Fruit fly (Drosophila melanogaster) whole organism, embryonic: ENCODE measurements around the gene Bruce.

Source experiments
- BEAF-32 ChIP-seq: fragments of 200-800 bp; sonication (Bioruptor generic); optimal IDR thresholded peaks from 3 replicates; lab custom pipeline; 2017; ENCODE audit warnings: missing biosample characterization, missing genetic modification characterization, mild to moderate bottlenecking, moderate library complexity, missing genetic modification reagents
- CG10321 ChIP-seq: fragments of 200-800 bp; sonication (Bioruptor generic); IDR thresholded peaks from 2 replicates; pipeline ENCODE4 v1.3.6; 2022; ENCODE audit warnings: missing biosample characterization, missing genetic modification characterization
- CG10565 ChIP-seq: fragments of 200-800 bp; sonication (Bioruptor generic); optimal IDR thresholded peaks from 3 replicates; lab custom pipeline; 2016; ENCODE audit warnings: missing biosample characterization, mild to moderate bottlenecking, missing genetic modification characterization
- CG12236 ChIP-seq: fragments of 200-800 bp; sonication (Bioruptor generic); optimal IDR thresholded peaks from 2 replicates; lab custom pipeline; 2016; ENCODE audit warnings: missing biosample characterization, missing genetic modification characterization
- CG12659 ChIP-seq: fragments of 200-800 bp; sonication (Bioruptor generic); optimal IDR thresholded peaks from 3 replicates; lab custom pipeline; 2017; ENCODE audit warnings: mild to moderate bottlenecking, missing biosample characterization, missing genetic modification reagents, missing genetic modification characterization
- CG14667 ChIP-seq: fragments of 200-800 bp; sonication (Bioruptor generic); IDR thresholded peaks from 2 replicates; pipeline ENCODE4 v1.3.6; 2022; ENCODE audit warnings: missing biosample characterization, missing genetic modification characterization
- CG16815 ChIP-seq: fragments of 200-800 bp; sonication (Bioruptor generic); optimal IDR thresholded peaks from 3 replicates; lab custom pipeline; 2017; ENCODE audit warnings: missing biosample characterization, mild to moderate bottlenecking, missing genetic modification characterization
- CG3065 ChIP-seq: fragments of 200-800 bp; sonication (Bioruptor generic); optimal IDR thresholded peaks from 2 replicates; lab custom pipeline; 2016; ENCODE audit warnings: missing biosample characterization, missing genetic modification characterization
- CG32532 ChIP-seq: fragments of 200-800 bp; sonication (Bioruptor generic); IDR thresholded peaks from 2 replicates; pipeline ENCODE4 v1.3.6; 2022; ENCODE audit warnings: missing biosample characterization, missing genetic modification characterization
- CG34376 ChIP-seq: fragments of 200-800 bp; sonication (Bioruptor generic); optimal IDR thresholded peaks from 2 replicates; lab custom pipeline; 2018; ENCODE audit warnings: missing biosample characterization, mild to moderate bottlenecking, missing genetic modification characterization
- CG42726 ChIP-seq: fragments of 200-800 bp; sonication (Bioruptor generic); IDR thresholded peaks from 2 replicates; pipeline ENCODE4 v1.3.6; 2022; ENCODE audit warnings: missing biosample characterization, missing genetic modification characterization; ENCODE audit not compliant: partially characterized antibody
- CG4404 ChIP-seq: fragments of 200-800 bp; sonication (Bioruptor generic); IDR thresholded peaks from 2 replicates; pipeline ENCODE4 v1.3.6; 2022; ENCODE audit warnings: missing biosample characterization, missing genetic modification characterization
- CG4617 ChIP-seq: fragments of 200-800 bp; sonication (Bioruptor generic); optimal IDR thresholded peaks from 3 replicates; lab custom pipeline; 2016; ENCODE audit warnings: missing biosample characterization, missing genetic modification characterization, borderline replicate concordance
- CG6272 ChIP-seq: fragments of 200-800 bp; sonication (Bioruptor generic); IDR thresholded peaks from 2 replicates; pipeline ENCODE4 v1.3.6; 2022; ENCODE audit warnings: missing biosample characterization, missing genetic modification characterization
- CG8281 ChIP-seq: fragments of 200-800 bp; sonication (Bioruptor generic); optimal IDR thresholded peaks from 2 replicates; lab custom pipeline; 2018; ENCODE audit warnings: missing biosample characterization, mild to moderate bottlenecking, missing genetic modification characterization, moderate library complexity
- CG9817 ChIP-seq: fragments of 200-800 bp; sonication (Bioruptor generic); optimal IDR thresholded peaks from 2 replicates; lab custom pipeline; 2018; ENCODE audit warnings: missing biosample characterization, mild to moderate bottlenecking, missing genetic modification characterization, moderate library complexity
- CG9932 ChIP-seq: fragments of 200-800 bp; sonication (Bioruptor generic); IDR thresholded peaks from 2 replicates; pipeline ENCODE4 v1.3.6; 2022; ENCODE audit warnings: missing biosample characterization, missing genetic modification characterization
- Dek ChIP-seq: fragments of 200-800 bp; sonication (Bioruptor generic); optimal IDR thresholded peaks from 3 replicates; lab custom pipeline; 2019; ENCODE audit warnings: missing biosample characterization, mild to moderate bottlenecking, missing genetic modification characterization, moderate library complexity
- Hr78 ChIP-seq, 2 experiments: fragments of 200-800 bp in 1 of 2; fragments of >200 bp in 1 of 2; sonication (Bioruptor generic) in 1 of 2; optimal IDR thresholded peaks; 2 replicates each; lab custom pipeline; 2017 to 2019; ENCODE audit warnings: missing biosample characterization in 2 of 2, missing genetic modification characterization in 2 of 2, mild to moderate bottlenecking in 1 of 2, moderate library complexity in 1 of 2
- Mad ChIP-seq: fragments of 200-800 bp; sonication (Bioruptor generic); optimal IDR thresholded peaks from 2 replicates; lab custom pipeline; 2016; ENCODE audit warnings: missing biosample characterization, missing genetic modification characterization
- Nf-YC ChIP-seq: fragments of 200-800 bp; optimal IDR thresholded peaks from 3 replicates; lab custom pipeline; 2019; ENCODE audit warnings: missing biosample characterization, mild to moderate bottlenecking, missing genetic modification characterization, moderate library complexity
- Ravus ChIP-seq: fragments of 200-800 bp; sonication (Bioruptor generic); IDR thresholded peaks from 2 replicates; pipeline ENCODE4 v1.3.6; 2022; ENCODE audit warnings: missing biosample characterization, missing genetic modification characterization
- TFAM ChIP-seq: fragments of 200-800 bp; sonication (Bioruptor generic); optimal IDR thresholded peaks from 2 replicates; lab custom pipeline; 2017; ENCODE audit warnings: missing biosample characterization, missing genetic modification characterization, inconsistent platforms
- Taf1 ChIP-seq: fragments of 200-800 bp; sonication (Bioruptor generic); IDR thresholded peaks from 2 replicates; pipeline ENCODE4 v1.3.6; 2022; ENCODE audit warnings: missing biosample characterization, missing genetic modification characterization
- Tbp ChIP-seq: fragments of >200 bp; optimal IDR thresholded peaks from 2 replicates; lab custom pipeline; 2018; ENCODE audit warnings: missing biosample characterization, missing genetic modification characterization
- YL-1 ChIP-seq: fragments of 200-800 bp; sonication (Bioruptor generic); optimal IDR thresholded peaks from 3 replicates; lab custom pipeline; 2017; ENCODE audit warnings: missing biosample characterization, mild to moderate bottlenecking, missing genetic modification characterization
- cas ChIP-seq: fragments of 200-800 bp; sonication (Bioruptor generic); IDR thresholded peaks from 2 replicates; pipeline ENCODE4 v1.3.6; 2022; ENCODE audit warnings: missing biosample characterization, missing genetic modification characterization
- cg ChIP-seq: fragments of 200-800 bp; sonication (Bioruptor generic); optimal IDR thresholded peaks from 3 replicates; lab custom pipeline; 2019; ENCODE audit warnings: missing biosample characterization, mild to moderate bottlenecking, missing genetic modification characterization, moderate library complexity
- chinmo ChIP-seq: fragments of 200-800 bp; sonication (Bioruptor generic); IDR thresholded peaks from 4 replicates; pipeline ENCODE4 v1.3.6; 2022; ENCODE audit warnings: missing biosample characterization, missing genetic modification characterization; ENCODE audit not compliant: partially characterized antibody
- crol ChIP-seq: fragments of 200-800 bp; sonication (Bioruptor generic); IDR thresholded peaks from 2 replicates; pipeline ENCODE4 v1.3.6; 2022; ENCODE audit warnings: missing biosample characterization, missing genetic modification characterization
- da ChIP-seq: fragments of 200-800 bp; sonication (Bioruptor generic); optimal IDR thresholded peaks from 2 replicates; lab custom pipeline; 2016; ENCODE audit warnings: missing biosample characterization, missing genetic modification characterization
- fd64A ChIP-seq: fragments of 200-800 bp; sonication (Bioruptor generic); optimal IDR thresholded peaks from 3 replicates; lab custom pipeline; 2018; ENCODE audit warnings: missing biosample characterization, mild to moderate bottlenecking, missing genetic modification characterization
- fu2 ChIP-seq: fragments of 200-800 bp; sonication (Bioruptor generic); optimal IDR thresholded peaks from 2 replicates; lab custom pipeline; 2016; ENCODE audit warnings: missing biosample characterization, missing genetic modification characterization
- gem ChIP-seq: fragments of 200-800 bp; sonication (Bioruptor generic); optimal IDR thresholded peaks from 2 replicates; lab custom pipeline; 2019; ENCODE audit warnings: missing biosample characterization, mild to moderate bottlenecking, missing genetic modification characterization, moderate library complexity
- kah ChIP-seq: fragments of 200-800 bp; sonication (Bioruptor generic); optimal IDR thresholded peaks from 2 replicates; lab custom pipeline; 2018; ENCODE audit warnings: missing biosample characterization, mild to moderate bottlenecking, missing genetic modification characterization
- lbe ChIP-seq: fragments of 200-800 bp; sonication (Bioruptor generic); optimal IDR thresholded peaks from 2 replicates; lab custom pipeline; 2016; ENCODE audit warnings: missing biosample characterization, mild to moderate bottlenecking, missing genetic modification characterization
- nerfin-1 ChIP-seq: fragments of 200-800 bp; sonication (Bioruptor generic); optimal IDR thresholded peaks from 3 replicates; lab custom pipeline; 2019; ENCODE audit warnings: missing biosample characterization, mild to moderate bottlenecking, missing genetic modification characterization, moderate library complexity
- oc ChIP-seq: fragments of 200-800 bp; sonication (Bioruptor generic); optimal IDR thresholded peaks from 2 replicates; lab custom pipeline; 2018; ENCODE audit warnings: missing biosample characterization, mild to moderate bottlenecking, missing genetic modification characterization, moderate library complexity
- pho ChIP-seq: fragments of 200-800 bp; sonication (Bioruptor generic); optimal IDR thresholded peaks from 2 replicates; lab custom pipeline; 2016; ENCODE audit warnings: missing biosample characterization, missing genetic modification characterization
- repo ChIP-seq: fragments of 200-800 bp; sonication (Bioruptor generic); optimal IDR thresholded peaks from 2 replicates; lab custom pipeline; 2016; ENCODE audit warnings: missing biosample characterization, missing genetic modification characterization
- run ChIP-seq: fragments of 200-800 bp; sonication (Bioruptor generic); optimal IDR thresholded peaks from 3 replicates; lab custom pipeline; 2018; ENCODE audit warnings: missing biosample characterization, mild to moderate bottlenecking, missing genetic modification characterization
- scrt ChIP-seq: fragments of 200-800 bp; sonication (Bioruptor generic); optimal IDR thresholded peaks from 2 replicates; lab custom pipeline; 2018; ENCODE audit warnings: missing biosample characterization, mild to moderate bottlenecking, missing genetic modification characterization, moderate library complexity
- tap ChIP-seq: fragments of 200-800 bp; optimal IDR thresholded peaks from 3 replicates; lab custom pipeline; 2019; ENCODE audit warnings: missing biosample characterization, mild to moderate bottlenecking, missing genetic modification characterization, moderate library complexity
- trh ChIP-seq: fragments of 200-800 bp; sonication (Bioruptor generic); optimal IDR thresholded peaks from 2 replicates; lab custom pipeline; 2016; ENCODE audit warnings: missing biosample characterization, missing genetic modification characterization
- unc-4 ChIP-seq: fragments of 200-800 bp; sonication (Bioruptor generic); IDR thresholded peaks from 2 replicates; pipeline ENCODE4 v1.3.6; 2022; ENCODE audit warnings: missing biosample characterization, missing genetic modification characterization; ENCODE audit not compliant: partially characterized antibody
- vfl ChIP-seq: fragments of 200-800 bp; sonication (Bioruptor generic); optimal IDR thresholded peaks from 2 replicates; lab custom pipeline; 2016; ENCODE audit warnings: missing biosample characterization, missing genetic modification characterization
- wor ChIP-seq: fragments of 200-800 bp; sonication (Bioruptor generic); IDR thresholded peaks from 2 replicates; pipeline ENCODE4 v1.3.6; 2022; ENCODE audit warnings: missing biosample characterization, missing genetic modification characterization
- z ChIP-seq: fragments of 200-800 bp; sonication (Bioruptor generic); IDR thresholded peaks from 3 replicates; pipeline ENCODE4 v1.3.6; 2022; ENCODE audit warnings: missing biosample characterization, missing genetic modification characterization

Gene Bruce

dm6 chr3R:10350741-10351629 is 19.8 kb upstream of the Bruce start (continued):
- TF ChIP-seq z (GFP tag; lab: Robert Waterston, UW) (no peak), scrt (GFP tag; lab: Kevin White, UChicago) (peak; percentile 2), wor (GFP tag; lab: Robert Waterston, UW) (no peak), cg (GFP tag; lab: Kevin White, UChicago) (peak; percentile 90), CG14667 (GFP tag; lab: Robert Waterston, UW) (no peak), Tbp (no peak), gem (tag; lab: Kevin White, UChicago) (peak; percentile 91), CG3065 (GFP tag; lab: Kevin White, UChicago) (no peak), oc (peak; percentile 26), CG4404 (GFP tag; lab: Robert Waterston, UW) (no peak), fd64A (GFP tag; lab: Kevin White, UChicago) (peak; percentile 79), unc-4 (GFP tag; lab: Robert Waterston, UW) (no peak), pho (GFP tag; lab: Kevin White, UChicago) (peak; percentile 88), CG42726 (GFP tag; lab: Robert Waterston, UW) (no peak), Hr78 (GFP tag; optimal IDR thresholded peaks at IDR 0.05; lab: Kevin White, UChicago) (peak in 1 of 2 experiments; percentile 13), chinmo (GFP tag; lab: Robert Waterston, UW) (no peak), CG9817 (tag; lab: Kevin White, UChicago) (peak; percentile 86), lbe (peak; percentile 77), Nf-YC (tag; lab: Kevin White, UChicago) (peak; percentile 54), fu2 (GFP tag; lab: Kevin White, UChicago) (peak; percentile 76), CG9932 (GFP tag; lab: Robert Waterston, UW) (no peak), CG12236 (GFP tag; lab: Kevin White, UChicago) (peak; percentile 38), da (GFP tag; lab: Kevin White, UChicago) (no peak), Mad (peak; percentile 58), TFAM (no peak), CG8281 (tag; lab: Kevin White, UChicago) (peak; percentile 48), run (tag; lab: Kevin White, UChicago) (peak; percentile 58), YL-1 (GFP tag; lab: Kevin White, UChicago) (peak; percentile 35), CG12659 (GFP tag; lab: Kevin White, UChicago) (peak; percentile 91), crol (GFP tag; lab: Robert Waterston, UW) (no peak), CG34376 (GFP tag; lab: Kevin White, UChicago) (peak; percentile 48), cas (GFP tag; lab: Robert Waterston, UW) (no peak), vfl (GFP tag; lab: Kevin White, UChicago) (peak; percentile 77), kah (GFP tag; lab: Kevin White, UChicago) (no peak), CG6272 (peak; percentile 37; the same call in 1 of the 2 replicates), trh (GFP tag; lab: Kevin White, UChicago) (peak; percentile 59), Taf1 (no peak), tap (peak; percentile 75), Dek (tag; lab: Kevin White, UChicago) (peak; percentile 87), CG16815 (GFP tag; lab: Kevin White, UChicago) (peak; percentile 70), CG10565 (GFP tag; lab: Kevin White, UChicago) (peak; percentile 0), Ravus (no peak), nerfin-1 (tag; lab: Kevin White, UChicago) (peak; percentile 32), CG10321 (GFP tag; lab: Robert Waterston, UW) (no peak), BEAF-32 (GFP tag; lab: Kevin White, UChicago) (no peak), CG32532 (no peak), CG4617 (peak; percentile 25), repo (GFP tag; lab: Kevin White, UChicago) (no peak)
